Worm (Caenorhabditis elegans) whole organism, midembryonic: Measurements from ENCODE around the gene lipl-4.

Source experiments
- T22C8.4 ChIP-seq: fragments of 200-800 bp; sonication (Bioruptor generic); IDR thresholded peaks from 2 replicates; pipeline ENCODE4 v1.3.6; 2022; ENCODE audit warnings: missing genetic modification characterization, missing compliant biosample characterization
- flt-1 ChIP-seq: fragments of 200-800 bp; sonication (Bioruptor generic); IDR thresholded peaks from 2 replicates; pipeline ENCODE4 v1.3.6; 2022; ENCODE audit warnings: missing genetic modification characterization, missing compliant biosample characterization
- med-1 ChIP-seq: sonication (generic microtip); optimal IDR thresholded peaks from 2 replicates; lab custom pipeline; 2017; ENCODE audit warnings: missing genetic modification characterization, mild to moderate bottlenecking, missing compliant biosample characterization, antibody characterized with exemption, missing genetic modification reagents; ENCODE audit not compliant: insufficient read depth
- ref-1 ChIP-seq: fragments of 200-800 bp; sonication (Bioruptor generic); conservative IDR thresholded peaks from 2 replicates; pipeline ENCODE4 v1.3.6; 2022; ENCODE audit warnings: missing genetic modification reagents, missing genetic modification characterization, missing compliant biosample characterization
- ztf-23 ChIP-seq: fragments of 200-800 bp; sonication (Bioruptor generic); IDR thresholded peaks from 2 replicates; pipeline ENCODE4 v1.3.6; 2022; ENCODE audit warnings: missing genetic modification reagents, missing genetic modification characterization, missing compliant biosample characterization
- ztf-29 ChIP-seq: fragments of 200-800 bp; sonication (Bioruptor generic); IDR thresholded peaks from 2 replicates; pipeline ENCODE4 v1.3.6; 2022; ENCODE audit warnings: missing genetic modification reagents, missing genetic modification characterization, missing compliant biosample characterization

ce11 chrV:6544999-6545398, 5.0 kb upstream of the lipl-4 start:
- TF ChIP-seq med-1 (GFP tag; lab: Kevin White, UChicago) (no peak), ztf-23 (no peak), ref-1 (GFP tag; lab: Robert Waterston, UW) (no peak), flt-1 (0 out of 2 replicates have a peak, but pooled peaks have one; percentile 6), T22C8.4 (GFP tag; lab: Robert Waterston, UW) (no peak), ztf-29 (GFP tag; lab: Robert Waterston, UW) (no peak)
